Fruit fly (Drosophila melanogaster) whole organism, embryonic: ENCODE results near the gene Cyp4d1.

Source experiments
- Atf3 ChIP-seq: fragments of 200-800 bp; sonication (Bioruptor generic); optimal IDR thresholded peaks from 3 replicates; lab custom pipeline; 2016; ENCODE audit warnings: missing biosample characterization, missing genetic modification characterization
- Atf6 ChIP-seq: fragments of 200-800 bp; sonication (Bioruptor generic); IDR thresholded peaks from 2 replicates; pipeline ENCODE4 v1.3.6; 2022; ENCODE audit warnings: missing biosample characterization, missing genetic modification characterization
- B-H2 ChIP-seq: fragments of 200-800 bp; sonication (Bioruptor generic); optimal IDR thresholded peaks from 2 replicates; lab custom pipeline; 2018; ENCODE audit warnings: missing biosample characterization, mild to moderate bottlenecking, missing genetic modification characterization
- Bgb ChIP-seq: fragments of 200-800 bp; sonication (Bioruptor generic); IDR thresholded peaks from 2 replicates; pipeline ENCODE4 v1.3.6; 2022; ENCODE audit warnings: missing biosample characterization, missing genetic modification characterization; ENCODE audit not compliant: partially characterized antibody
- Blimp-1 ChIP-seq: fragments of 200-800 bp; sonication (Bioruptor generic); optimal IDR thresholded peaks from 3 replicates; lab custom pipeline; 2018; ENCODE audit warnings: missing biosample characterization, missing genetic modification characterization, mild to moderate bottlenecking, moderate library complexity, missing genetic modification reagents
- CG11247 ChIP-seq: fragments of 200-800 bp; sonication (Bioruptor generic); IDR thresholded peaks from 2 replicates; pipeline ENCODE4 v1.3.6; 2022; ENCODE audit warnings: missing biosample characterization, missing genetic modification characterization
- CG11398 ChIP-seq: fragments of 200-800 bp; sonication (Bioruptor generic); optimal IDR thresholded peaks from 2 replicates; lab custom pipeline; 2016; ENCODE audit warnings: missing biosample characterization, missing genetic modification characterization
- CG12219 ChIP-seq: fragments of 200-800 bp; sonication (Bioruptor generic); optimal IDR thresholded peaks from 3 replicates; lab custom pipeline; 2018; ENCODE audit warnings: missing biosample characterization, mild to moderate bottlenecking, missing genetic modification characterization
- CG12744 ChIP-seq: fragments of 200-800 bp; sonication (Bioruptor generic); optimal IDR thresholded peaks from 2 replicates; lab custom pipeline; 2016; ENCODE audit warnings: missing biosample characterization, missing genetic modification characterization
- CG13775 ChIP-seq: fragments of 200-800 bp; sonication (Bioruptor generic); optimal IDR thresholded peaks from 3 replicates; lab custom pipeline; 2017; ENCODE audit warnings: missing biosample characterization, mild to moderate bottlenecking, missing genetic modification characterization
- CG1647 ChIP-seq: fragments of 200-800 bp; sonication (Bioruptor generic); optimal IDR thresholded peaks from 3 replicates; lab custom pipeline; 2016; ENCODE audit warnings: missing biosample characterization, missing genetic modification characterization
- CG17328 ChIP-seq: fragments of 200-800 bp; sonication (Bioruptor generic); IDR thresholded peaks from 2 replicates; pipeline ENCODE4 v1.3.6; 2022; ENCODE audit warnings: missing biosample characterization, missing genetic modification characterization
- CG17802 ChIP-seq: fragments of 200-800 bp; sonication (Bioruptor generic); optimal IDR thresholded peaks from 2 replicates; lab custom pipeline; 2018; ENCODE audit warnings: missing biosample characterization, mild to moderate bottlenecking, missing genetic modification characterization, moderate library complexity
- CG2199 ChIP-seq: fragments of 200-800 bp; sonication (Bioruptor generic); IDR thresholded peaks from 3 replicates; pipeline ENCODE4 v1.3.6; 2022; ENCODE audit warnings: missing biosample characterization, missing genetic modification characterization
- CG2202 ChIP-seq: fragments of 200-800 bp; sonication (Bioruptor generic); optimal IDR thresholded peaks from 2 replicates; lab custom pipeline; 2018; ENCODE audit warnings: missing biosample characterization, mild to moderate bottlenecking, missing genetic modification characterization
- CG2712 ChIP-seq: fragments of 200-800 bp; optimal IDR thresholded peaks from 3 replicates; lab custom pipeline; 2019; ENCODE audit warnings: missing biosample characterization, mild to moderate bottlenecking, missing genetic modification characterization, moderate library complexity
- CG3726 ChIP-seq: fragments of 200-800 bp; sonication (Bioruptor generic); IDR thresholded peaks from 3 replicates; pipeline ENCODE4, ENCODE4 v1.3.6; 2022; ENCODE audit warnings: missing biosample characterization, missing genetic modification characterization
- CG42726 ChIP-seq: fragments of 200-800 bp; sonication (Bioruptor generic); IDR thresholded peaks from 2 replicates; pipeline ENCODE4 v1.3.6; 2022; ENCODE audit warnings: missing biosample characterization, missing genetic modification characterization; ENCODE audit not compliant: partially characterized antibody
- CG4617 ChIP-seq: fragments of 200-800 bp; sonication (Bioruptor generic); optimal IDR thresholded peaks from 3 replicates; lab custom pipeline; 2016; ENCODE audit warnings: missing biosample characterization, missing genetic modification characterization, borderline replicate concordance
- CG4854 ChIP-seq: fragments of 200-800 bp; sonication (Bioruptor generic); optimal IDR thresholded peaks from 2 replicates; lab custom pipeline; 2016; ENCODE audit warnings: missing biosample characterization, missing genetic modification characterization, inconsistent platforms
- CG7357 ChIP-seq: fragments of 200-800 bp; sonication (Bioruptor generic); IDR thresholded peaks from 3 replicates; pipeline ENCODE4 v1.3.6; 2022; ENCODE audit warnings: missing biosample characterization, missing genetic modification characterization
- CG7839 ChIP-seq: fragments of 200-800 bp; sonication (Bioruptor generic); optimal IDR thresholded peaks from 3 replicates; lab custom pipeline; 2018; ENCODE audit warnings: missing biosample characterization, mild to moderate bottlenecking, missing genetic modification characterization, moderate library complexity
- CG7928 ChIP-seq: fragments of 200-800 bp; sonication (Bioruptor generic); optimal IDR thresholded peaks from 2 replicates; lab custom pipeline; 2017; ENCODE audit warnings: missing biosample characterization, mild to moderate bottlenecking, missing genetic modification characterization
- CG8359 ChIP-seq: fragments of 200-800 bp; sonication (Bioruptor generic); optimal IDR thresholded peaks from 2 replicates; lab custom pipeline; 2017; ENCODE audit warnings: missing biosample characterization, mild to moderate bottlenecking, missing genetic modification characterization, borderline replicate concordance
- CG9876 ChIP-seq: fragments of 200-800 bp; sonication (Bioruptor generic); optimal IDR thresholded peaks from 2 replicates; lab custom pipeline; 2016; ENCODE audit warnings: missing biosample characterization, missing genetic modification characterization
- D ChIP-seq, 2 experiments: fragments of 200-800 bp in 1 of 2; fragments of >200 bp in 1 of 2; sonication (Bioruptor generic) in 1 of 2; optimal IDR thresholded peaks; 2 replicates in 1 of 2; 3 replicates in 1 of 2; lab custom pipeline; 2017; ENCODE audit warnings: mild to moderate bottlenecking in 1 of 2, missing biosample characterization in 1 of 2, missing genetic modification characterization in 1 of 2, missing genetic modification reagents in 1 of 2
- Doc2 ChIP-seq: fragments of 200-800 bp; sonication (Bioruptor generic); IDR thresholded peaks from 2 replicates; pipeline ENCODE4 v1.3.6; 2022; ENCODE audit warnings: missing biosample characterization, missing genetic modification characterization
- Hr39 ChIP-seq: fragments of >200 bp; optimal IDR thresholded peaks from 2 replicates; lab custom pipeline; 2017
- Mrtf ChIP-seq: fragments of 200-800 bp; sonication (Bioruptor generic); IDR thresholded peaks from 3 replicates; pipeline ENCODE4 v1.3.6; 2022; ENCODE audit warnings: missing biosample characterization, missing genetic modification characterization
- NC2β ChIP-seq: fragments of 200-800 bp; sonication (Bioruptor generic); optimal IDR thresholded peaks from 2 replicates; lab custom pipeline; 2016; ENCODE audit warnings: missing biosample characterization, missing genetic modification characterization
- Oaz ChIP-seq: fragments of 200-800 bp; sonication (Bioruptor generic); IDR thresholded peaks from 2 replicates; pipeline ENCODE4 v1.3.6; 2022; ENCODE audit warnings: missing biosample characterization, missing genetic modification characterization
- Oli ChIP-seq: fragments of 200-800 bp; sonication (Bioruptor generic); optimal IDR thresholded peaks from 2 replicates; lab custom pipeline; 2018; ENCODE audit warnings: missing biosample characterization, mild to moderate bottlenecking, missing genetic modification characterization, moderate library complexity
- Sox100B ChIP-seq: fragments of 200-800 bp; sonication (Bioruptor generic); optimal IDR thresholded peaks from 3 replicates; lab custom pipeline; 2018; ENCODE audit warnings: missing biosample characterization, mild to moderate bottlenecking, missing genetic modification characterization
- Ssrp ChIP-seq: fragments of 200-800 bp; sonication (Bioruptor generic); optimal IDR thresholded peaks from 2 replicates; lab custom pipeline; 2018; ENCODE audit warnings: missing biosample characterization, mild to moderate bottlenecking, missing genetic modification characterization, moderate library complexity
- TFAM ChIP-seq: fragments of 200-800 bp; sonication (Bioruptor generic); optimal IDR thresholded peaks from 2 replicates; lab custom pipeline; 2017; ENCODE audit warnings: missing biosample characterization, missing genetic modification characterization, inconsistent platforms
- dan ChIP-seq: fragments of 200-800 bp; sonication (Bioruptor generic); IDR thresholded peaks from 2 replicates; pipeline ENCODE4 v1.3.6; 2022; ENCODE audit warnings: missing biosample characterization, missing genetic modification characterization
- dati ChIP-seq: fragments of 200-800 bp; sonication (Bioruptor generic); IDR thresholded peaks from 2 replicates; pipeline ENCODE4 v1.3.6; 2022; ENCODE audit warnings: missing biosample characterization, missing genetic modification characterization
- dm ChIP-seq: fragments of 200-800 bp; sonication (Bioruptor generic); optimal IDR thresholded peaks from 3 replicates; lab custom pipeline; 2016; ENCODE audit warnings: missing biosample characterization, missing genetic modification characterization
- emc ChIP-seq: fragments of 200-800 bp; sonication (Bioruptor generic); optimal IDR thresholded peaks from 2 replicates; lab custom pipeline; 2016; ENCODE audit warnings: missing biosample characterization, missing genetic modification characterization
- kah ChIP-seq: fragments of 200-800 bp; sonication (Bioruptor generic); optimal IDR thresholded peaks from 2 replicates; lab custom pipeline; 2018; ENCODE audit warnings: missing biosample characterization, mild to moderate bottlenecking, missing genetic modification characterization
- kay ChIP-seq: fragments of 200-800 bp; sonication (Bioruptor generic); optimal IDR thresholded peaks from 2 replicates; lab custom pipeline; 2016; ENCODE audit warnings: missing biosample characterization, missing genetic modification characterization
- kni ChIP-seq: fragments of 200-800 bp; sonication (Bioruptor generic); optimal IDR thresholded peaks from 3 replicates; lab custom pipeline; 2017; ENCODE audit warnings: mild to moderate bottlenecking, missing biosample characterization, missing genetic modification reagents, missing genetic modification characterization
- mld ChIP-seq: fragments of 200-800 bp; sonication (Bioruptor generic); IDR thresholded peaks from 3 replicates; pipeline ENCODE4 v1.3.6; 2022; ENCODE audit warnings: missing biosample characterization, missing genetic modification characterization; ENCODE audit not compliant: partially characterized antibody
- nau ChIP-seq: fragments of 200-800 bp; sonication (Bioruptor generic); optimal IDR thresholded peaks from 3 replicates; lab custom pipeline; 2017; ENCODE audit warnings: missing biosample characterization, mild to moderate bottlenecking, missing genetic modification characterization, missing genetic modification reagents
- pfk ChIP-seq: fragments of 200-800 bp; sonication (Bioruptor generic); optimal IDR thresholded peaks from 2 replicates; lab custom pipeline; 2018; ENCODE audit warnings: missing biosample characterization, mild to moderate bottlenecking, missing genetic modification characterization, moderate library complexity
- psq ChIP-seq: fragments of 200-800 bp; sonication (Bioruptor generic); optimal IDR thresholded peaks from 2 replicates; lab custom pipeline; 2017; ENCODE audit warnings: missing biosample characterization, missing genetic modification characterization
- schlank ChIP-seq: fragments of 200-800 bp; sonication (Bioruptor generic); optimal IDR thresholded peaks from 2 replicates; lab custom pipeline; 2018; ENCODE audit warnings: missing biosample characterization, mild to moderate bottlenecking, missing genetic modification characterization
- sisA ChIP-seq: fragments of 200-800 bp; sonication (Bioruptor generic); IDR thresholded peaks from 2 replicates; pipeline ENCODE4 v1.3.6; 2022; ENCODE audit warnings: missing biosample characterization, missing genetic modification characterization
- unpg ChIP-seq: fragments of 200-800 bp; sonication (Bioruptor generic); optimal IDR thresholded peaks from 3 replicates; lab custom pipeline; 2018; ENCODE audit warnings: missing biosample characterization, mild to moderate bottlenecking, missing genetic modification characterization, moderate library complexity
- zen ChIP-seq: fragments of 200-800 bp; sonication (Bioruptor generic); optimal IDR thresholded peaks from 3 replicates; lab custom pipeline; 2018; ENCODE audit warnings: missing biosample characterization, mild to moderate bottlenecking, missing genetic modification characterization, moderate library complexity
- zen2 ChIP-seq: fragments of 200-800 bp; sonication (Bioruptor generic); IDR thresholded peaks from 3 replicates; pipeline ENCODE4 v1.3.6; 2022; ENCODE audit warnings: missing biosample characterization, missing genetic modification characterization; ENCODE audit not compliant: partially characterized antibody

Gene Cyp4d1

DNA sequence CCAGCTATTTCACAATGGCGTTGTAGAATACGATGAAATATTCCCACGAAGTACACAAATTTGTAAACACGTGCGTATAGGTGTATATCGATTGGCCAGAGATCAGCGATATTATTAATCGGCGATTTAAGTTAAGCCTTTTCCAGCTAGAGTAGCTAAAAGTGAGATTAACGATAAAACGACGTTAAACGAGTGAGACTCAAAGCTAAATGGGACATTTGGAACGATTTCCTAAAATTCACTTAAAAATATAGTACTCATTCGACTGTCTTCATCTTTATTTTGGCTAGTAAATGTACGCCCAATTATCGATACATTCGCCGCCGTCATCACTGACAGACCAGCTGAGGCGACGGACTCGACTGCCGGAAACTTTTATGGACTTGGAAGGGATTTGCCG is 22.6 kb upstream of the Cyp4d1 start, which contains the start of the genes Nmd3 and CG17776 (continued):
- no peak for TF ChIP-seq dan (GFP tag; lab: Robert Waterston, UW)
- no peak for TF ChIP-seq CG11247
- TF ChIP-seq Doc2, result no peak
- no peak for TF ChIP-seq B-H2 (GFP tag; lab: Kevin White, UChicago)
- peak; percentile 93 for TF ChIP-seq dm (GFP tag; lab: Kevin White, UChicago)
- TF ChIP-seq CG11398 (GFP tag; lab: Kevin White, UChicago), result no peak
- TF ChIP-seq nau, result no peak
- no peak for TF ChIP-seq Oli
- no peak for TF ChIP-seq CG42726 (GFP tag; lab: Robert Waterston, UW)
- no peak for TF ChIP-seq CG13775 (GFP tag; lab: Kevin White, UChicago)
- no peak for TF ChIP-seq dati (GFP tag; lab: Robert Waterston, UW)
- no peak for TF ChIP-seq sisA (GFP tag; lab: Robert Waterston, UW)
- no peak for TF ChIP-seq CG8359 (GFP tag; lab: Kevin White, UChicago)
- TF ChIP-seq CG17328 (GFP tag; lab: Robert Waterston, UW), result no peak
- no peak for TF ChIP-seq TFAM
- no peak for TF ChIP-seq CG7357 (GFP tag; lab: Robert Waterston, UW)
- TF ChIP-seq Blimp-1, result no peak
- TF ChIP-seq CG2712, result no peak
- no peak for TF ChIP-seq NC2β (GFP tag; lab: Kevin White, UChicago)
- TF ChIP-seq mld (GFP tag; lab: Robert Waterston, UW), result peak; percentile 58; the same call in 1 of the 3 replicates
- no peak for TF ChIP-seq kni (GFP tag; lab: Kevin White, UChicago)
- peak; percentile 63; the same call in 2 of the 3 replicates for TF ChIP-seq zen2 (GFP tag; lab: Robert Waterston, UW)
- no peak for TF ChIP-seq unpg (GFP tag; lab: Kevin White, UChicago)
- no peak for TF ChIP-seq CG7928 (GFP tag; lab: Kevin White, UChicago)
- TF ChIP-seq CG2199 (GFP tag; lab: Robert Waterston, UW), result no peak
- no peak for TF ChIP-seq Atf6
- TF ChIP-seq CG17802 (tag; lab: Kevin White, UChicago), result no peak
- no peak for TF ChIP-seq CG2202 (tag; lab: Kevin White, UChicago)
- TF ChIP-seq CG7839 (tag; lab: Kevin White, UChicago), result no peak
- TF ChIP-seq CG1647, result no peak
- no peak for TF ChIP-seq Atf3
- no peak for TF ChIP-seq Mrtf (GFP tag; lab: Robert Waterston, UW)
- TF ChIP-seq CG3726 (GFP tag; lab: Robert Waterston, UW), result no peak
- no peak for TF ChIP-seq Sox100B (GFP tag; lab: Kevin White, UChicago)
- no peak for TF ChIP-seq CG12744 (GFP tag; lab: Kevin White, UChicago)
- no peak for TF ChIP-seq schlank
- no peak for TF ChIP-seq kah (GFP tag; lab: Kevin White, UChicago)
- TF ChIP-seq Hr39, result no peak
- peak; percentile 61 for TF ChIP-seq Bgb (GFP tag; lab: Robert Waterston, UW)
- TF ChIP-seq CG9876 (GFP tag; lab: Kevin White, UChicago), result no peak
- no peak for TF ChIP-seq CG4854
- TF ChIP-seq Oaz (GFP tag; lab: Robert Waterston, UW), result no peak
- no peak for TF ChIP-seq psq (GFP tag; lab: Kevin White, UChicago)
- TF ChIP-seq D (optimal IDR thresholded peaks at IDR 0.05; lab: Kevin White, UChicago), result no peak
- no peak for TF ChIP-seq D (GFP tag; optimal IDR thresholded peaks at IDR 0.05; lab: Kevin White, UChicago)
- no peak for TF ChIP-seq pfk (GFP tag; lab: Kevin White, UChicago)
- no peak for TF ChIP-seq emc
- no peak for TF ChIP-seq Ssrp (tag; lab: Kevin White, UChicago)
- TF ChIP-seq CG12219 (GFP tag; lab: Kevin White, UChicago), result no peak
- no peak for TF ChIP-seq kay (GFP tag; lab: Kevin White, UChicago)
- no peak for TF ChIP-seq zen (tag; lab: Kevin White, UChicago)
- TF ChIP-seq CG4617, result peak; percentile 26
